Worm (Caenorhabditis elegans): Measurements from ENCODE around the gene Y50E8A.10.

The Y50E8A.10 gene

DNA sequence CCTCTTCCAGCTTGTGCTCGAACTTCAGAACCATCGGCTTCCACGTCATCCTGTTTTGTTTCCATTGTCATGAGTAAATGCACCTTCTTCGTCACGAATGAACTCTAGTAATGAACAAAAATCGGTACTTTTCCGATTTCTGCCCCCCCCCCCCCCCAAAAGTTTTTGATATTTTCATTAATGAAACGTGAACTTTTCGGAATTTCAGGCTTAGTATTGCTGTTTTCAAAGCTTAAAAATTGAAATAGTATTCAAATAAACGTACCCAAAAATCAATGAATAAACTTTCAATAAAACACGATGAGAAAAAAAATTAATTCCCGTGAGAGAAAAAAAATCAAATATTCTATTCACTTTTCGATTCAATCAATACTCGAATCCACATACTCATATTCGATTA, at the start of gene Y50E8A.10, which contains the start of gene scrm-7:
TSS of gene Y50E8A.10 (plus strand) at position 353 of the 400 bp plus-strand sequence.
TSS of gene scrm-7 (minus strand) at position 101 of the 400 bp plus-strand sequence.
- TF ChIP-seq ama-1 (optimal IDR thresholded peaks at IDR 0.05) (no peak), ama-1 (GFP tag; optimal IDR thresholded peaks at IDR 0.05) (no peak), gei-17 (GFP tag; optimal IDR thresholded peaks at IDR 0.05) (no peak), nfyb-1 (GFP tag; IDR thresholded peaks at IDR 0.05) (no peak), F22D6.2 (tag; optimal IDR thresholded peaks at IDR 0.05) (no peak), sdz-38 (tag; optimal IDR thresholded peaks at IDR 0.05) (no peak), Y95B8A.8 (GFP tag; IDR thresholded peaks at IDR 0.05) (no peak), egrh-3 (GFP tag; IDR thresholded peaks at IDR 0.05) (no peak), egl-44 (GFP tag; IDR thresholded peaks at IDR 0.05) (no peak), mcd-1 (GFP tag; IDR thresholded peaks at IDR 0.05) (no peak), ceh-27 (GFP tag; optimal IDR thresholded peaks at IDR 0.05) (no peak), mxl-1 (tag; optimal IDR thresholded peaks at IDR 0.05) (no peak), aptf-2 (GFP tag; conservative IDR thresholded peaks at IDR 0.05) (no peak), madf-10 (tag; optimal IDR thresholded peaks at IDR 0.05) (no peak), ztf-28 (GFP tag; IDR thresholded peaks at IDR 0.05) (no peak), nhr-179 (tag; optimal IDR thresholded peaks at IDR 0.05) (no peak), lin-54 (GFP tag; optimal IDR thresholded peaks at IDR 0.05) (no peak), sea-2 (GFP tag; IDR thresholded peaks at IDR 0.05) (no peak), ets-4 (GFP tag; optimal IDR thresholded peaks at IDR 0.05) (no peak)

DNA sequence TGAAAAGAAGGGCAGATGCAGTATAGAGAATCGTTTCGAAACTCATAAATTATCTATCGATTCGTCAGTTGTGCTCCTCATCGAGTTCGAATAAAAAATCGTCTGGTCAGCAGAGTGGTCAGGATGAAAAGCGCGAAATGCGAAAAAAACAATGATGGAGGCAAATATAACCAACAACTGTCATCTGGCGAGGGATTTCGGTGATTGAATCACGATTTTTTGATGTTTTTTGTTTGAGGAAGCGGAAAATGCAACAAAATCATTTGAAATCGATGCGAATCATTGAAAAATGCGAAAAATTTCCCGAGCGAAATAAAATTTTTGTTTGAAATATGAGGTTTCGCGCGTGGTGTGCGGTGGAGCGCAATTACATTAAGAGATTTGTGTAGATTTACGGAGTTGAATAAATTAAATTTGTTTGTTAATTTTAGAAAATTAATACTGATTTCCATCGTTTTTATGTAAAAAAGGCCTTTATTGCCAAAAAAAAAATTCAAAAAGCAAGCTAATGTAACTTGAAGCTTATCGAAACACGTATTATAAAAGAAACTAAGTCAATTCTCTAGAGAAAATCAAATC, 45.5 kb upstream of the Y50E8A.10 start, which contains the start of gene unc-61:
TSS of gene unc-61 (minus strand) at position 51 of the 579 bp plus-strand sequence.
- TF ChIP-seq attf-6 (GFP tag; IDR thresholded peaks at IDR 0.05) (no peak), egl-44 (GFP tag; IDR thresholded peaks at IDR 0.05) (no peak), die-1 (tag; optimal IDR thresholded peaks at IDR 0.05) (no peak), lin-40 (tag; optimal IDR thresholded peaks at IDR 0.05) (no peak), ceh-58 (GFP tag; IDR thresholded peaks at IDR 0.05) (no peak), fkh-3 (tag; optimal IDR thresholded peaks at IDR 0.05) (no peak), ztf-26 (tag; optimal IDR thresholded peaks at IDR 0.05) (no peak), ztf-6 (GFP tag; IDR thresholded peaks at IDR 0.05) (no peak), lir-1 (GFP tag; conservative IDR thresholded peaks at IDR 0.05) (no peak), C17E4.6 (GFP tag; IDR thresholded peaks at IDR 0.05) (no peak), mcd-1 (GFP tag; IDR thresholded peaks at IDR 0.05) (peak; percentile 79), nhr-120 (GFP tag; IDR thresholded peaks at IDR 0.05) (no peak), somi-1 (GFP tag; optimal IDR thresholded peaks at IDR 0.05) (no peak), pha-4 (tag; optimal IDR thresholded peaks at IDR 0.05) (no peak), lin-35 (GFP tag; optimal IDR thresholded peaks at IDR 0.05) (peak in 1 of 3 experiments; percentile 72), madf-6 (GFP tag; IDR thresholded peaks at IDR 0.05) (no peak; the same call in 1 of the 2 replicates), unc-62 (GFP tag; optimal IDR thresholded peaks at IDR 0.05) (no peak), him-1 (tag; optimal IDR thresholded peaks at IDR 0.05) (no peak), tlf-1 (GFP tag; optimal IDR thresholded peaks at IDR 0.05) (no peak), lin-26 (GFP tag; IDR thresholded peaks at IDR 0.05) (no peak), F55B11.4 (tag; optimal IDR thresholded peaks at IDR 0.05; ENCODE audit: borderline replicate concordance, insufficient read depth) (no peak), F23B12.7 (tag; optimal IDR thresholded peaks at IDR 0.05; ENCODE audit: insufficient read depth) (no peak), snpc-1.1 (tag; optimal IDR thresholded peaks at IDR 0.05; ENCODE audit: insufficient read depth) (no peak), hlh-26 (GFP tag; conservative IDR thresholded peaks at IDR 0.05) (no peak), mes-4 (tag; optimal IDR thresholded peaks at IDR 0.05) (no peak), pbrm-1 (GFP tag; IDR thresholded peaks at IDR 0.05) (no peak), ceh-91 (GFP tag; IDR thresholded peaks at IDR 0.05) (no peak), hmg-1.2 (GFP tag; IDR thresholded peaks at IDR 0.05) (no peak), nfyb-1 (GFP tag; IDR thresholded peaks at IDR 0.05) (no peak), aptf-3 (GFP tag; IDR thresholded peaks at IDR 0.05) (no peak), egrh-3 (GFP tag; IDR thresholded peaks at IDR 0.05) (no peak), zim-3 (tag; optimal IDR thresholded peaks at IDR 0.05) (no peak), F52B5.7 (tag; optimal IDR thresholded peaks at IDR 0.05) (no peak), rcor-1 (GFP tag; IDR thresholded peaks at IDR 0.05) (no peak)
